Worm (Caenorhabditis elegans): Measurements from ENCODE around the gene T09F3.5.

DNA sequence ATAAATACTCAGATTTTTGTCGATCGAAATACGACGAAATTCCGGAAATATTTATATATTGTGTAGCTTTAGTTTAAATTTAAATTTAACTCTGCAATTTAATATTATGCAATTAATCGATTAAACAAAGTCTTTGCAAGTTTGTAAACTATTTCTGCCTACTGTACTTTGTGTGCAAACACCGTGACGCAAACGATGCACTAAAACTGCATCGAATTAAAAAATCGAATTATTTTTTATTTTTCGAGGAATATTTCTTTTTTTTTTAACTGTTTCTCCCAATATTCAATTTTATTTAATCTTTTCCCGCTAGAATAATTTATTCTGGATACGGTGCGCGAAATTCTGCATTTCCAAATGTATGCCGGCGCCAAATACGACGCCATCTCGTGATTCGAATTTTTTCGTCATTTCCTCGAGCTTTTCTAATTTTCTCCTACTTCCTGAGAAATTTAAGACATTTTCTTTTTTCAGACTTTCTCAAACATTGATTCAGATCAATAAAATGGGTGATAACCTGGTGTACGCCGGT, 19.7 kb downstream of the T09F3.5 start, which contains the start of gene eif-2A:
- peak; percentile 15 for TF ChIP-seq W03F9.2 (tag; optimal IDR thresholded peaks at IDR 0.05)
- no peak for TF ChIP-seq him-1 (tag; optimal IDR thresholded peaks at IDR 0.05)

All from whole organism, L4/young adult.